Fruit fly (Drosophila melanogaster) Kc167 (cell line): ENCODE data around the gene CG32986.

ENCODE experiments used
- Myc ChIP-seq: fragments of >200 bp; optimal IDR thresholded peaks from 2 replicates; lab custom pipeline; 2017; ENCODE audit warnings: missing external identifiers
- Sin3A ChIP-seq: fragments of >200 bp; optimal IDR thresholded peaks from 2 replicates; lab custom pipeline; 2018; ENCODE audit warnings: missing external identifiers
- h ChIP-seq: fragments of >200 bp; optimal IDR thresholded peaks from 3 replicates; lab custom pipeline; 2018; ENCODE audit warnings: missing external identifiers
- insv ChIP-seq: fragments of >200 bp; optimal IDR thresholded peaks from 3 replicates; lab custom pipeline; 2018; ENCODE audit warnings: missing external identifiers
- psq ChIP-seq: fragments of >200 bp; optimal IDR thresholded peaks from 2 replicates; lab custom pipeline; 2017; ENCODE audit warnings: missing external identifiers
- ttk ChIP-seq: sonication (Bioruptor generic); optimal IDR thresholded peaks from 2 replicates; lab custom pipeline; 2017; ENCODE audit warnings: missing external identifiers

- no peak for TF ChIP-seq ttk (lab: Kevin White, UChicago)
- TF ChIP-seq psq (lab: Kevin White, UChicago), result no peak
- TF ChIP-seq Myc (lab: Kevin White, UChicago), result no peak
- TF ChIP-seq insv, result no peak
- TF ChIP-seq h (lab: Kevin White, UChicago), result no peak
- TF ChIP-seq Sin3A (lab: Kevin White, UChicago), result no peak
Measured at dm6 chr2L:8817343-8817742, 45.2 kb upstream of the CG32986 start.
